Worm (Caenorhabditis elegans) whole organism, L3 larva: ENCODE measurements around the gene mdf-1.

Experiments
- R02D3.7 ChIP-seq: fragments of 150-350 bp; optimal IDR thresholded peaks from 2 replicates; lab custom pipeline; 2014; ENCODE audit warnings: missing biosample characterization, missing genetic modification characterization
- ZK546.5 ChIP-seq: sonication (generic microtip); optimal IDR thresholded peaks from 2 replicates; lab custom pipeline; 2017; ENCODE audit warnings: missing biosample characterization, missing genetic modification characterization
- aly-2 ChIP-seq: fragments of 150-350 bp; optimal IDR thresholded peaks from 2 replicates; lab custom pipeline; 2014; ENCODE audit warnings: missing biosample characterization, missing genetic modification characterization
- ama-1 ChIP-seq: fragments of 150-350 bp; optimal IDR thresholded peaks from 2 replicates; lab custom pipeline; 2018
- ceh-16 ChIP-seq: sonication (generic microtip); optimal IDR thresholded peaks from 2 replicates; lab custom pipeline; 2017; ENCODE audit warnings: missing biosample characterization, missing genetic modification characterization
- ceh-28 ChIP-seq: fragments of 150-350 bp; optimal IDR thresholded peaks from 2 replicates; lab custom pipeline; 2014; ENCODE audit warnings: missing biosample characterization, missing genetic modification reagents, missing genetic modification characterization
- ceh-82 ChIP-seq: fragments of 150-350 bp; optimal IDR thresholded peaks from 2 replicates; lab custom pipeline; 2014; ENCODE audit warnings: missing biosample characterization, missing genetic modification characterization
- ceh-9 ChIP-seq: sonication (generic microtip); optimal IDR thresholded peaks from 2 replicates; lab custom pipeline; 2018; ENCODE audit warnings: missing biosample characterization, missing genetic modification characterization
- daf-12 ChIP-seq: fragments of 150-350 bp; optimal IDR thresholded peaks from 2 replicates; lab custom pipeline; 2014; ENCODE audit warnings: missing biosample characterization, missing genetic modification reagents, missing genetic modification characterization
- egl-27 ChIP-seq: sonication (generic microtip); optimal IDR thresholded peaks from 4 replicates; lab custom pipeline; 2017; ENCODE audit warnings: missing biosample characterization, missing genetic modification reagents, missing genetic modification characterization
- egl-5 ChIP-seq: fragments of 150-350 bp; optimal IDR thresholded peaks from 2 replicates; lab custom pipeline; 2017; ENCODE audit warnings: missing biosample characterization, missing genetic modification reagents, missing genetic modification characterization, inconsistent platforms
- elt-1 ChIP-seq: fragments of 150-350 bp; optimal IDR thresholded peaks from 2 replicates; lab custom pipeline; 2014; ENCODE audit warnings: missing biosample characterization, missing genetic modification characterization
- elt-2 ChIP-seq: sonication (generic microtip); optimal IDR thresholded peaks from 2 replicates; lab custom pipeline; 2016; ENCODE audit warnings: missing genetic modification reagents, mild to moderate bottlenecking, missing genetic modification characterization, missing compliant biosample characterization
- elt-3 ChIP-seq, 3 experiments: fragments of 150-350 bp in 1 of 3; sonication (generic microtip) in 2 of 3; optimal IDR thresholded peaks; 2 replicates in 2 of 3; 4 replicates in 1 of 3; lab custom pipeline; 2014 to 2017; ENCODE audit warnings: missing biosample characterization in 3 of 3, missing genetic modification characterization in 3 of 3
- eor-1 ChIP-seq, 2 experiments: fragments of 150-350 bp; optimal IDR thresholded peaks; 2 replicates each; lab custom pipeline; 2014 to 2018; ENCODE audit warnings: missing biosample characterization in 2 of 2, missing genetic modification characterization in 2 of 2
- fkh-10 ChIP-seq: sonication (generic microtip); optimal IDR thresholded peaks from 2 replicates; lab custom pipeline; 2017; ENCODE audit warnings: missing biosample characterization, missing genetic modification reagents, missing genetic modification characterization
- fkh-2 ChIP-seq: fragments of 150-350 bp; optimal IDR thresholded peaks from 2 replicates; lab custom pipeline; 2014; ENCODE audit warnings: missing biosample characterization, missing genetic modification reagents, missing genetic modification characterization
- fos-1 ChIP-seq: fragments of 150-350 bp; optimal IDR thresholded peaks from 2 replicates; lab custom pipeline; 2014; ENCODE audit warnings: missing biosample characterization, missing genetic modification characterization
- hmg-11 ChIP-seq: sonication (generic microtip); optimal IDR thresholded peaks from 2 replicates; lab custom pipeline; 2016; ENCODE audit warnings: missing genetic modification characterization, missing compliant biosample characterization
- jun-1 ChIP-seq: fragments of 150-350 bp; optimal IDR thresholded peaks from 2 replicates; lab custom pipeline; 2014; ENCODE audit warnings: missing biosample characterization, missing genetic modification reagents, missing genetic modification characterization
- lin-15B ChIP-seq: fragments of 150-350 bp; optimal IDR thresholded peaks from 2 replicates; lab custom pipeline; 2014; ENCODE audit warnings: missing biosample characterization, missing genetic modification characterization
- lin-39 ChIP-seq: fragments of 150-350 bp; optimal IDR thresholded peaks from 2 replicates; lab custom pipeline; 2018; ENCODE audit warnings: missing biosample characterization, missing genetic modification reagents, missing genetic modification characterization
- lsy-12 ChIP-seq: sonication (generic microtip); optimal IDR thresholded peaks from 2 replicates; lab custom pipeline; 2016; ENCODE audit warnings: mild to moderate bottlenecking, missing genetic modification characterization, missing compliant biosample characterization
- mdl-1 ChIP-seq: fragments of 150-350 bp; optimal IDR thresholded peaks from 2 replicates; lab custom pipeline; 2014; ENCODE audit warnings: missing biosample characterization, missing genetic modification characterization
- mml-1 ChIP-seq: fragments of 150-350 bp; sonication (generic microtip); optimal IDR thresholded peaks from 3 replicates; lab custom pipeline; 2014; ENCODE audit warnings: missing biosample characterization, missing genetic modification characterization
- nfya-1 ChIP-seq: sonication (generic microtip); optimal IDR thresholded peaks from 2 replicates; lab custom pipeline; 2017; ENCODE audit warnings: missing genetic modification characterization, mild to moderate bottlenecking, missing compliant biosample characterization, antibody characterized with exemption, moderate library complexity; ENCODE audit not compliant: insufficient read depth
- nhr-11 ChIP-seq: fragments of 150-350 bp; optimal IDR thresholded peaks from 2 replicates; lab custom pipeline; 2014; ENCODE audit warnings: missing biosample characterization, missing genetic modification characterization
- nhr-12 ChIP-seq: fragments of 150-350 bp; optimal IDR thresholded peaks from 2 replicates; lab custom pipeline; 2014; ENCODE audit warnings: missing biosample characterization, missing genetic modification characterization
- nhr-23 ChIP-seq: fragments of 150-350 bp; optimal IDR thresholded peaks from 2 replicates; lab custom pipeline; 2014; ENCODE audit warnings: missing biosample characterization, missing genetic modification reagents, missing genetic modification characterization
- nhr-237 ChIP-seq: fragments of 150-350 bp; optimal IDR thresholded peaks from 2 replicates; lab custom pipeline; 2014; ENCODE audit warnings: missing biosample characterization, missing genetic modification characterization
- nhr-25 ChIP-seq: sonication (generic microtip); optimal IDR thresholded peaks from 2 replicates; lab custom pipeline; 2017; ENCODE audit warnings: missing biosample characterization, missing genetic modification characterization
- nhr-28 ChIP-seq: fragments of 150-350 bp; optimal IDR thresholded peaks from 2 replicates; lab custom pipeline; 2014; ENCODE audit warnings: missing biosample characterization, missing genetic modification characterization
- nhr-43 ChIP-seq: sonication (generic microtip); optimal IDR thresholded peaks from 2 replicates; lab custom pipeline; 2016; ENCODE audit warnings: mild to moderate bottlenecking, missing genetic modification characterization, missing compliant biosample characterization; ENCODE audit not compliant: poor library complexity, severe bottlenecking
- nhr-67 ChIP-seq: fragments of 150-350 bp; optimal IDR thresholded peaks from 2 replicates; lab custom pipeline; 2014; ENCODE audit warnings: missing biosample characterization, missing genetic modification characterization
- nhr-76 ChIP-seq: fragments of 150-350 bp; sonication (generic microtip); optimal IDR thresholded peaks from 5 replicates; lab custom pipeline; 2014; ENCODE audit warnings: missing biosample characterization, missing genetic modification characterization
- nhr-77 ChIP-seq: fragments of 150-350 bp; optimal IDR thresholded peaks from 2 replicates; lab custom pipeline; 2014; ENCODE audit warnings: missing biosample characterization, missing genetic modification characterization
- pha-4 ChIP-seq: fragments of 150-350 bp; optimal IDR thresholded peaks from 2 replicates; lab custom pipeline; 2014; ENCODE audit warnings: missing biosample characterization, missing genetic modification reagents, missing genetic modification characterization
- pqm-1 ChIP-seq: fragments of 150-350 bp; optimal IDR thresholded peaks from 2 replicates; lab custom pipeline; 2017; ENCODE audit warnings: missing biosample characterization, missing genetic modification characterization, inconsistent platforms
- sea-2 ChIP-seq: fragments of 150-350 bp; sonication (generic microtip); optimal IDR thresholded peaks from 4 replicates; lab custom pipeline; 2014; ENCODE audit warnings: missing biosample characterization, missing genetic modification reagents, missing genetic modification characterization
- skn-1 ChIP-seq: fragments of 150-350 bp; optimal IDR thresholded peaks from 2 replicates; lab custom pipeline; 2014; ENCODE audit warnings: missing biosample characterization, missing genetic modification characterization
- snpc-4 ChIP-seq: fragments of 150-350 bp; optimal IDR thresholded peaks from 2 replicates; lab custom pipeline; 2014; ENCODE audit warnings: missing biosample characterization, missing genetic modification characterization
- tbx-2 ChIP-seq: sonication (generic microtip); optimal IDR thresholded peaks from 2 replicates; lab custom pipeline; 2016; ENCODE audit warnings: mild to moderate bottlenecking, missing genetic modification characterization, missing compliant biosample characterization
- unc-39 ChIP-seq: sonication (generic microtip); optimal IDR thresholded peaks from 4 replicates; lab custom pipeline; 2017; ENCODE audit warnings: missing biosample characterization, missing genetic modification characterization
- unc-62 ChIP-seq: fragments of 150-350 bp; sonication (generic microtip); optimal IDR thresholded peaks from 4 replicates; lab custom pipeline; 2014; ENCODE audit warnings: missing biosample characterization, missing genetic modification reagents, missing genetic modification characterization
- zag-1 ChIP-seq: fragments of 150-350 bp; optimal IDR thresholded peaks from 2 replicates; lab custom pipeline; 2014; ENCODE audit warnings: missing biosample characterization, missing genetic modification characterization
- ztf-11 ChIP-seq: fragments of 150-350 bp; optimal IDR thresholded peaks from 2 replicates; lab custom pipeline; 2014; ENCODE audit warnings: missing biosample characterization, missing genetic modification characterization
- ztf-4 ChIP-seq: fragments of 150-350 bp; optimal IDR thresholded peaks from 2 replicates; lab custom pipeline; 2014; ENCODE audit warnings: missing biosample characterization, missing genetic modification characterization

Gene mdf-1

DNA sequence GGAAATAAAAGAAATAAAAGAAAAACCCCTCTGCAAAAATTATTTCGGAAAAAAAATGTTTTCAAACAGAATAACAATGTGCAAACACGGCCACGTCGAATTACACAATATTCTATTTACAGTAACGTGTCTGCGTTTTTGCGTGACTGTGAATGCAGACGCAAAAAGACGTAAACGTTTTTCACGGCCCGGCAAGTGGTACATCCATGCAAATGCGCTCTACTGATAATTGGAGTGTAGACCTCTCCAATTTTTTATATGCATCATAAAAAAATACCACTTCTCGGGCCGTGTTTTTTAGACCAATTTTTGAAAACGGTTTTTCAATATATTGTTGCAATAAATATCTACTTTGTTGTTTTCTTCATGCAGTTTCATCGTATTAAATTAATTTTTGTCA lies 5.4 kb upstream of the mdf-1 start, which contains the start of gene nstp-10:
nstp-10 (minus strand) TSS at position 378 of the 400 bp plus-strand sequence.
- TF ChIP-seq R02D3.7 (tag; lab: Kevin White, UChicago) = no peak
- peak; percentile 24 for TF ChIP-seq snpc-4 (tag; lab: Kevin White, UChicago)
- peak; percentile 25 for TF ChIP-seq nfya-1 (tag; lab: Kevin White, UChicago)
- TF ChIP-seq nhr-25 = peak; percentile 22
- TF ChIP-seq nhr-77 = no peak
- peak; percentile 18 for TF ChIP-seq lin-15B (tag; lab: Kevin White, UChicago)
- TF ChIP-seq pha-4 (tag; lab: Kevin White, UChicago) = peak; percentile 54
- no peak for TF ChIP-seq pqm-1
- TF ChIP-seq ama-1 (lab: Kevin White, UChicago) = no peak
- no peak for TF ChIP-seq ZK546.5
- no peak for TF ChIP-seq elt-3 (tag; optimal IDR thresholded peaks at IDR 0.05; lab: Kevin White, UChicago)
- TF ChIP-seq nhr-76 (tag; lab: Kevin White, UChicago) = no peak
- no peak for TF ChIP-seq daf-12
- peak; percentile 18 for TF ChIP-seq nhr-23 (tag; lab: Kevin White, UChicago)
- peak; percentile 3 for TF ChIP-seq elt-2 (tag; lab: Kevin White, UChicago)
- no peak for TF ChIP-seq egl-5 (tag; lab: Kevin White, UChicago)
- no peak for TF ChIP-seq nhr-43 (tag; lab: Kevin White, UChicago)

DNA sequence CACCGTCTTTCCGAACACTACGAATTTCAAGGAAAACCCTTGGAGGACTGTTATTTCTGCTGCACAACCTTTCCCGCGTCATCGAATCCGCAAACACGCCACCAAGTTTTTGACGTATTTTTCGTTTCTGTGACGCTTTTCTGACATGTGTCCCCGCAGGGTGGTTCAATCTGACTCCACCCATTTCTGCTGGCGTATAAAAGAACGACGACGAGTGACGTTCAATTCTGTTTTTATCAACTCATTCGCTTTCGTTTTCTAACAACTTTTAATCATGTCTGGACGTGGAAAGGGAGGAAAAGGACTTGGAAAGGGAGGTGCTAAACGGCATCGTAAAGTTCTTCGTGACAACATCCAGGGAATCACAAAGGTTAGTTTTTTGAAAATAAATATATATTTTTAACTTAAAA lies 2.8 kb upstream of the mdf-1 start, which contains the start of gene his-37:
his-37 (plus strand) TSS at position 246 of the 410 bp plus-strand sequence.
- TF ChIP-seq ceh-9 (tag; lab: Kevin White, UChicago) (no peak), mdl-1 (peak; percentile 52), skn-1 (tag; lab: Kevin White, UChicago) (peak; percentile 89), ceh-16 (tag; lab: Kevin White, UChicago) (peak; percentile 72), nhr-237 (tag; lab: Kevin White, UChicago) (no peak), zag-1 (tag; lab: Kevin White, UChicago) (peak; percentile 86), snpc-4 (tag; lab: Kevin White, UChicago) (peak; percentile 96), daf-12 (no peak), hmg-11 (peak; percentile 91), nhr-67 (tag; lab: Kevin White, UChicago) (no peak), lsy-12 (peak; percentile 99), nhr-11 (tag; lab: Kevin White, UChicago) (peak; percentile 99), nfya-1 (tag; lab: Kevin White, UChicago) (peak; percentile 98), pha-4 (tag; lab: Kevin White, UChicago) (peak; percentile 98), R02D3.7 (tag; lab: Kevin White, UChicago) (peak; percentile 89), egl-5 (tag; lab: Kevin White, UChicago) (peak; percentile 87), pqm-1 (peak; percentile 90), nhr-25 (peak; percentile 100), sea-2 (GFP tag; lab: Kevin White, UChicago) (peak; percentile 94), fkh-10 (GFP tag; lab: Kevin White, UChicago) (peak; percentile 99), jun-1 (tag; lab: Kevin White, UChicago) (peak; percentile 98), nhr-76 (tag; lab: Kevin White, UChicago) (peak; percentile 92), ztf-11 (tag; lab: Kevin White, UChicago) (peak; percentile 40), egl-27 (tag; lab: Kevin White, UChicago) (peak; percentile 90), aly-2 (tag; lab: Kevin White, UChicago) (peak; percentile 64), ztf-4 (tag; lab: Kevin White, UChicago) (peak; percentile 91), fos-1 (tag; lab: Kevin White, UChicago) (peak; percentile 95), eor-1 (tag; optimal IDR thresholded peaks at IDR 0.05; lab: Kevin White, UChicago) (peak; percentile 84 to 86), unc-39 (no peak), tbx-2 (tag; lab: Kevin White, UChicago) (peak; percentile 97), ceh-82 (tag; lab: Kevin White, UChicago) (peak; percentile 92), fkh-2 (tag; lab: Kevin White, UChicago) (peak; percentile 73), ama-1 (lab: Kevin White, UChicago) (peak; percentile 88), lin-39 (tag; lab: Kevin White, UChicago) (peak; percentile 97), elt-3 (tag; optimal IDR thresholded peaks at IDR 0.05; lab: Kevin White, UChicago) (peak; percentile 76 to 98 (median 96)), nhr-43 (tag; lab: Kevin White, UChicago) (peak; percentile 98), elt-2 (tag; lab: Kevin White, UChicago) (peak; percentile 94), unc-62 (GFP tag; lab: Kevin White, UChicago) (peak; percentile 97), ZK546.5 (peak; percentile 44), lin-15B (tag; lab: Kevin White, UChicago) (peak; percentile 95), elt-1 (tag; lab: Kevin White, UChicago) (peak; percentile 88), nhr-77 (peak; percentile 92), nhr-28 (tag; lab: Kevin White, UChicago) (peak; percentile 71), nhr-23 (tag; lab: Kevin White, UChicago) (peak; percentile 100), nhr-12 (tag; lab: Kevin White, UChicago) (no peak), mml-1 (tag; lab: Kevin White, UChicago) (no peak), ceh-28 (tag; lab: Kevin White, UChicago) (peak; percentile 92)
